Fruit fly (Drosophila melanogaster) whole organism, embryonic: ENCODE measurements around the gene Art8.

Experiments
- Atf-2 ChIP-seq: fragments of 200-800 bp; sonication (Bioruptor generic); optimal IDR thresholded peaks from 2 replicates; lab custom pipeline; 2016; ENCODE audit warnings: missing biosample characterization, missing genetic modification characterization
- B-H2 ChIP-seq: fragments of 200-800 bp; sonication (Bioruptor generic); optimal IDR thresholded peaks from 2 replicates; lab custom pipeline; 2018; ENCODE audit warnings: missing biosample characterization, mild to moderate bottlenecking, missing genetic modification characterization
- Bdp1 ChIP-seq: fragments of 200-800 bp; sonication (Bioruptor generic); optimal IDR thresholded peaks from 3 replicates; lab custom pipeline; 2016; ENCODE audit warnings: missing biosample characterization, missing genetic modification characterization
- CG10654 ChIP-seq: fragments of 200-800 bp; sonication (Bioruptor generic); optimal IDR thresholded peaks from 2 replicates; lab custom pipeline; 2016; ENCODE audit warnings: missing biosample characterization, missing genetic modification characterization
- CG10959 ChIP-seq: fragments of 200-800 bp; sonication (Bioruptor generic); IDR thresholded peaks from 2 replicates; pipeline ENCODE4 v1.3.6; 2022; ENCODE audit warnings: missing biosample characterization, missing genetic modification characterization
- CG11560 ChIP-seq: fragments of 200-800 bp; sonication (Bioruptor generic); IDR thresholded peaks from 3 replicates; pipeline ENCODE4 v1.3.6; 2022; ENCODE audit warnings: missing biosample characterization, missing genetic modification characterization
- CG11696 ChIP-seq: fragments of 200-800 bp; sonication (Bioruptor generic); IDR thresholded peaks from 2 replicates; pipeline ENCODE4 v1.3.6; 2022; ENCODE audit warnings: missing biosample characterization, missing genetic modification characterization
- CG12299 ChIP-seq: fragments of 200-800 bp; sonication (Bioruptor generic); optimal IDR thresholded peaks from 2 replicates; lab custom pipeline; 2018; ENCODE audit warnings: missing biosample characterization, mild to moderate bottlenecking, missing genetic modification characterization
- CG12391 ChIP-seq: fragments of 200-800 bp; sonication (Bioruptor generic); optimal IDR thresholded peaks from 3 replicates; lab custom pipeline; 2018; ENCODE audit warnings: missing biosample characterization, mild to moderate bottlenecking, missing genetic modification characterization, moderate library complexity
- CG13894 ChIP-seq: fragments of 200-800 bp; sonication (Bioruptor generic); optimal IDR thresholded peaks from 3 replicates; lab custom pipeline; 2018; ENCODE audit warnings: missing biosample characterization, mild to moderate bottlenecking, missing genetic modification characterization, moderate library complexity
- CG14441 ChIP-seq: fragments of 200-800 bp; sonication (Bioruptor generic); IDR thresholded peaks from 2 replicates; pipeline ENCODE4 v1.3.6; 2022; ENCODE audit warnings: missing biosample characterization, missing genetic modification characterization
- CG15514 ChIP-seq: fragments of 200-800 bp; sonication (Bioruptor generic); optimal IDR thresholded peaks from 3 replicates; lab custom pipeline; 2017; ENCODE audit warnings: missing biosample characterization, missing genetic modification characterization, mild to moderate bottlenecking, moderate library complexity, missing genetic modification reagents
- CG2202 ChIP-seq: fragments of 200-800 bp; sonication (Bioruptor generic); optimal IDR thresholded peaks from 2 replicates; lab custom pipeline; 2018; ENCODE audit warnings: missing biosample characterization, mild to moderate bottlenecking, missing genetic modification characterization
- CG31441 ChIP-seq: fragments of 200-800 bp; sonication (Bioruptor generic); IDR thresholded peaks from 2 replicates; pipeline ENCODE4 v1.3.6; 2022; ENCODE audit warnings: missing biosample characterization, missing genetic modification characterization
- CG32767 ChIP-seq: fragments of 200-800 bp; sonication (Bioruptor generic); IDR thresholded peaks from 2 replicates; pipeline ENCODE4 v1.3.6; 2022; ENCODE audit warnings: missing biosample characterization, missing genetic modification characterization
- CG42726 ChIP-seq: fragments of 200-800 bp; sonication (Bioruptor generic); IDR thresholded peaks from 2 replicates; pipeline ENCODE4 v1.3.6; 2022; ENCODE audit warnings: missing biosample characterization, missing genetic modification characterization; ENCODE audit not compliant: partially characterized antibody
- CG6683 ChIP-seq: fragments of 200-800 bp; sonication (Bioruptor generic); optimal IDR thresholded peaks from 2 replicates; lab custom pipeline; 2017; ENCODE audit warnings: missing biosample characterization, mild to moderate bottlenecking, missing genetic modification characterization, missing genetic modification reagents
- CG7839 ChIP-seq: fragments of 200-800 bp; sonication (Bioruptor generic); optimal IDR thresholded peaks from 3 replicates; lab custom pipeline; 2018; ENCODE audit warnings: missing biosample characterization, mild to moderate bottlenecking, missing genetic modification characterization, moderate library complexity
- CG8944 ChIP-seq: fragments of 200-800 bp; sonication (Bioruptor generic); optimal IDR thresholded peaks from 3 replicates; lab custom pipeline; 2016; ENCODE audit warnings: missing biosample characterization, missing genetic modification characterization
- CG9932 ChIP-seq: fragments of 200-800 bp; sonication (Bioruptor generic); IDR thresholded peaks from 2 replicates; pipeline ENCODE4 v1.3.6; 2022; ENCODE audit warnings: missing biosample characterization, missing genetic modification characterization
- Dp ChIP-seq: fragments of 200-800 bp; sonication (Bioruptor generic); optimal IDR thresholded peaks from 2 replicates; lab custom pipeline; 2018; ENCODE audit warnings: missing biosample characterization, mild to moderate bottlenecking, missing genetic modification characterization, moderate library complexity
- E2f2 ChIP-seq: fragments of 200-800 bp; sonication (Bioruptor generic); IDR thresholded peaks from 2 replicates; pipeline ENCODE4 v1.3.6; 2022; ENCODE audit warnings: missing biosample characterization, missing genetic modification characterization
- Ets65A ChIP-seq: fragments of 200-800 bp; sonication (Bioruptor generic); peaks from one replicate; lab custom pipeline; 2016; ENCODE audit warnings: missing biosample characterization, missing genetic modification characterization
- H2.0 ChIP-seq: fragments of 200-800 bp; sonication (Bioruptor generic); IDR thresholded peaks from 2 replicates; pipeline ENCODE4 v1.3.6; 2022; ENCODE audit warnings: missing biosample characterization, missing genetic modification characterization
- Lhr ChIP-seq: fragments of 200-800 bp; sonication (Bioruptor generic); optimal IDR thresholded peaks from 3 replicates; lab custom pipeline; 2017; ENCODE audit warnings: mild to moderate bottlenecking, missing biosample characterization, missing genetic modification reagents, missing genetic modification characterization
- MBD-R2 ChIP-seq: fragments of 200-800 bp; sonication (Bioruptor generic); IDR thresholded peaks from 2 replicates; pipeline ENCODE4 v1.3.6; 2022; ENCODE audit warnings: missing biosample characterization, missing genetic modification characterization
- Meics ChIP-seq: fragments of 200-800 bp; sonication (Bioruptor generic); optimal IDR thresholded peaks from 2 replicates; lab custom pipeline; 2017; ENCODE audit warnings: missing biosample characterization, mild to moderate bottlenecking, missing genetic modification characterization
- Mes4 ChIP-seq: fragments of 200-800 bp; sonication (Bioruptor generic); optimal IDR thresholded peaks from 2 replicates; lab custom pipeline; 2016; ENCODE audit warnings: missing biosample characterization, missing genetic modification characterization
- NK7.1 ChIP-seq: fragments of 200-800 bp; sonication (Bioruptor generic); optimal IDR thresholded peaks from 3 replicates; lab custom pipeline; 2016; ENCODE audit warnings: missing biosample characterization, missing genetic modification characterization
- Opbp ChIP-seq: fragments of 200-800 bp; sonication (Bioruptor generic); IDR thresholded peaks from 3 replicates; pipeline ENCODE4 v1.3.6; 2022; ENCODE audit warnings: missing biosample characterization, missing genetic modification characterization; ENCODE audit not compliant: partially characterized antibody
- Usf ChIP-seq: fragments of 200-800 bp; sonication (Bioruptor generic); optimal IDR thresholded peaks from 2 replicates; lab custom pipeline; 2017; ENCODE audit warnings: missing genotype, missing biosample characterization, missing genetic modification characterization
- Vsx1 ChIP-seq: fragments of 200-800 bp; sonication (Bioruptor generic); optimal IDR thresholded peaks from 2 replicates; lab custom pipeline; 2017; ENCODE audit warnings: missing biosample characterization, mild to moderate bottlenecking, missing genetic modification characterization, missing genetic modification reagents
- ap ChIP-seq: fragments of 200-800 bp; sonication (Bioruptor generic); IDR thresholded peaks from 2 replicates; pipeline ENCODE4 v1.3.6; 2022; ENCODE audit warnings: missing biosample characterization, missing genetic modification characterization
- cas ChIP-seq: fragments of 200-800 bp; sonication (Bioruptor generic); IDR thresholded peaks from 2 replicates; pipeline ENCODE4 v1.3.6; 2022; ENCODE audit warnings: missing biosample characterization, missing genetic modification characterization
- chif ChIP-seq, 2 experiments: fragments of 200-800 bp; sonication (Bioruptor generic); optimal IDR thresholded peaks; 3 replicates each; lab custom pipeline; 2016; ENCODE audit warnings: missing biosample characterization in 2 of 2, missing genetic modification characterization in 2 of 2
- en ChIP-seq: fragments of 200-800 bp; sonication (Bioruptor generic); optimal IDR thresholded peaks from 2 replicates; lab custom pipeline; 2016; ENCODE audit warnings: missing biosample characterization, missing genetic modification characterization
- fu2 ChIP-seq: fragments of 200-800 bp; sonication (Bioruptor generic); optimal IDR thresholded peaks from 2 replicates; lab custom pipeline; 2016; ENCODE audit warnings: missing biosample characterization, missing genetic modification characterization
- gce ChIP-seq: fragments of 200-800 bp; sonication (Bioruptor generic); IDR thresholded peaks from 3 replicates; pipeline ENCODE4 v1.3.6; 2022; ENCODE audit warnings: missing biosample characterization, missing genetic modification characterization
- odd ChIP-seq: fragments of 200-800 bp; sonication (Bioruptor generic); optimal IDR thresholded peaks from 2 replicates; lab custom pipeline; 2017; ENCODE audit warnings: missing biosample characterization, mild to moderate bottlenecking, missing genetic modification characterization
- rib ChIP-seq: fragments of 200-800 bp; sonication (Bioruptor generic); IDR thresholded peaks from 2 replicates; pipeline ENCODE4 v1.3.6; 2022; ENCODE audit warnings: missing biosample characterization, missing genetic modification characterization
- schlank ChIP-seq: fragments of 200-800 bp; sonication (Bioruptor generic); optimal IDR thresholded peaks from 2 replicates; lab custom pipeline; 2018; ENCODE audit warnings: missing biosample characterization, mild to moderate bottlenecking, missing genetic modification characterization
- sens ChIP-seq: fragments of 200-800 bp; sonication (Bioruptor generic); peaks from one replicate; lab custom pipeline; 2016; ENCODE audit warnings: missing biosample characterization, missing genetic modification characterization
- sens-2 ChIP-seq: fragments of 200-800 bp; sonication (Bioruptor generic); IDR thresholded peaks from 2 replicates; pipeline ENCODE4 v1.3.6; 2022; ENCODE audit warnings: missing biosample characterization, missing genetic modification characterization
- slou ChIP-seq: fragments of 200-800 bp; sonication (Bioruptor generic); optimal IDR thresholded peaks from 3 replicates; lab custom pipeline; 2016; ENCODE audit warnings: missing biosample characterization, missing genetic modification characterization
- sna ChIP-seq: fragments of 200-800 bp; sonication (Bioruptor generic); IDR thresholded peaks from 2 replicates; pipeline ENCODE4 v1.3.6; 2022; ENCODE audit warnings: missing biosample characterization, missing genetic modification characterization; ENCODE audit not compliant: partially characterized antibody
- sob ChIP-seq: fragments of 200-800 bp; sonication (Bioruptor generic); IDR thresholded peaks from 2 replicates; pipeline ENCODE4 v1.3.6; 2022; ENCODE audit warnings: missing biosample characterization, missing genetic modification characterization
- stc ChIP-seq: fragments of 200-800 bp; sonication (Bioruptor generic); IDR thresholded peaks from 2 replicates; pipeline ENCODE4 v1.3.6; 2022; ENCODE audit warnings: missing biosample characterization, missing genetic modification characterization
- stwl ChIP-seq: fragments of 200-800 bp; sonication (Bioruptor generic); optimal IDR thresholded peaks from 3 replicates; lab custom pipeline; 2018; ENCODE audit warnings: missing biosample characterization, mild to moderate bottlenecking, missing genetic modification characterization, moderate library complexity
- tup ChIP-seq: fragments of 200-800 bp; sonication (Bioruptor generic); optimal IDR thresholded peaks from 2 replicates; lab custom pipeline; 2016; ENCODE audit warnings: missing biosample characterization, mild to moderate bottlenecking, missing genetic modification characterization, moderate library complexity
- twi ChIP-seq: fragments of 200-800 bp; optimal IDR thresholded peaks from 2 replicates; lab custom pipeline; 2019; ENCODE audit warnings: missing biosample characterization, mild to moderate bottlenecking, missing genetic modification characterization, moderate library complexity

Art8 gene

dm6 chr2L:10988026-10988425 is 22.9 kb downstream of the Art8 start:
- TF ChIP-seq CG12299 (tag; lab: Kevin White, UChicago) (no peak), E2f2 (peak; percentile 65), NK7.1 (GFP tag; lab: Kevin White, UChicago) (no peak), CG32767 (peak; percentile 78), sens (GFP tag; lab: Kevin White, UChicago) (peak; percentile 29), CG15514 (GFP tag; lab: Kevin White, UChicago) (peak; percentile 83), Dp (GFP tag; lab: Kevin White, UChicago) (peak; percentile 31), Ets65A (peak; percentile 43)

- TF ChIP-seq CG2202 (peak; percentile 40), CG14441 (GFP tag; lab: Robert Waterston, UW) (0 out of 2 replicates have a peak, but pooled peaks have one; percentile 40), CG6683 (GFP tag; lab: Kevin White, UChicago) (no peak), Mes4 (GFP tag; lab: Kevin White, UChicago) (no peak), CG31441 (GFP tag; lab: Robert Waterston, UW) (no peak), cas (no peak), Opbp (no peak), CG10654 (GFP tag; lab: Kevin White, UChicago) (peak; percentile 18), slou (GFP tag; lab: Kevin White, UChicago) (peak; percentile 52), odd (GFP tag; lab: Kevin White, UChicago) (peak; percentile 54), Usf (GFP tag; lab: Kevin White, UChicago) (peak; percentile 52), CG42726 (GFP tag; lab: Robert Waterston, UW) (no peak), rib (GFP tag; lab: Robert Waterston, UW) (0 out of 2 replicates have a peak, but pooled peaks have one; percentile 37), stc (no peak), stwl (tag; lab: Kevin White, UChicago) (peak; percentile 51), CG13894 (tag; lab: Kevin White, UChicago) (no peak), CG7839 (tag; lab: Kevin White, UChicago) (no peak), Vsx1 (GFP tag; lab: Kevin White, UChicago) (no peak), Bdp1 (no peak), CG8944 (GFP tag; lab: Kevin White, UChicago) (no peak), H2.0 (GFP tag; lab: Robert Waterston, UW) (peak; percentile 70), en (no peak), sna (GFP tag; lab: Robert Waterston, UW) (0 out of 2 replicates have a peak, but pooled peaks have one; percentile 16), twi (tag; lab: Kevin White, UChicago) (peak; percentile 69), B-H2 (GFP tag; lab: Kevin White, UChicago) (no peak), Meics (GFP tag; lab: Kevin White, UChicago) (no peak), gce (no peak), tup (no peak), sob (GFP tag; lab: Robert Waterston, UW) (peak; percentile 85; the same call in 1 of the 2 replicates), chif (GFP tag; optimal IDR thresholded peaks at IDR 0.05; lab: Kevin White, UChicago) (peak; percentile 31 to 63), MBD-R2 (GFP tag; lab: Robert Waterston, UW) (peak; percentile 49), Lhr (peak; percentile 48), schlank (tag; lab: Kevin White, UChicago) (peak; percentile 7), CG11696 (GFP tag; lab: Robert Waterston, UW) (no peak), ap (peak; percentile 58), CG11560 (tag; lab: Robert Waterston, UW) (0 out of 3 replicates have a peak, but pooled peaks have one; percentile 51), Atf-2 (GFP tag; lab: Kevin White, UChicago) (peak; percentile 1), sens-2 (GFP tag; lab: Robert Waterston, UW) (no peak), CG9932 (GFP tag; lab: Robert Waterston, UW) (peak; percentile 66), fu2 (GFP tag; lab: Kevin White, UChicago) (peak; percentile 35), CG12391 (tag; lab: Kevin White, UChicago) (peak; percentile 93), CG10959 (GFP tag; lab: Robert Waterston, UW) (peak; percentile 33; the same call in 1 of the 2 replicates)
Measured at dm6 chr2L:10987370-10987853, 23.5 kb downstream of the Art8 start, which contains the start of the genes piwi and CG12253. TSS of gene piwi (minus strand) at chr2L:10987420. TSS of gene CG12253 (plus strand) at chr2L:10987806.
